Worm (Caenorhabditis elegans) whole organism, L1 larva: Measurements from ENCODE around the gene C16A11.5.

Experiments
- C16A3.4 ChIP-seq: fragments of 150-350 bp; optimal IDR thresholded peaks from 2 replicates; lab custom pipeline; 2014; ENCODE audit warnings: missing biosample characterization, missing genetic modification characterization
- C34B4.2 ChIP-seq: sonication (generic microtip); optimal IDR thresholded peaks from 2 replicates; lab custom pipeline; 2017; ENCODE audit warnings: mild to moderate bottlenecking, missing genetic modification characterization, missing compliant biosample characterization
- F16B12.6 ChIP-seq: fragments of 150-350 bp; optimal IDR thresholded peaks from 2 replicates; lab custom pipeline; 2014; ENCODE audit warnings: missing biosample characterization, missing genetic modification characterization
- Y116A8C.19 ChIP-seq: sonication (generic microtip); optimal IDR thresholded peaks from 2 replicates; lab custom pipeline; 2016; ENCODE audit warnings: missing compliant biosample characterization, missing genetic modification characterization, borderline replicate concordance
- alr-1 ChIP-seq: fragments of 200-800 bp; sonication (Bioruptor generic); optimal IDR thresholded peaks from 2 replicates; lab custom pipeline; 2018; ENCODE audit warnings: borderline replicate concordance, mild to moderate bottlenecking, missing genetic modification characterization, missing compliant biosample characterization
- aly-2 ChIP-seq: fragments of 150-350 bp; optimal IDR thresholded peaks from 2 replicates; lab custom pipeline; 2014; ENCODE audit warnings: missing biosample characterization, missing genetic modification characterization
- ama-1 ChIP-seq: fragments of 150-350 bp; optimal IDR thresholded peaks from 2 replicates; lab custom pipeline; 2014
- ceh-8 ChIP-seq: fragments of 200-800 bp; sonication (Bioruptor generic); optimal IDR thresholded peaks from 2 replicates; lab custom pipeline; 2018; ENCODE audit warnings: mild to moderate bottlenecking, missing genetic modification characterization, moderate library complexity, missing compliant biosample characterization
- efl-1 ChIP-seq, 4 experiments: fragments of 150-350 bp; optimal IDR thresholded peaks in 3 of 4; peaks in 1 of 4; 1 replicate in 1 of 4; 2 replicates in 3 of 4; lab custom pipeline; 2014; ENCODE audit warnings: missing biosample characterization in 2 of 4, missing genetic modification characterization in 2 of 4, missing genetic modification reagents in 2 of 4
- efl-3 ChIP-seq: fragments of 200-800 bp; sonication (Bioruptor generic); optimal IDR thresholded peaks from 2 replicates; lab custom pipeline; 2018; ENCODE audit warnings: mild to moderate bottlenecking, missing genetic modification characterization, missing compliant biosample characterization
- egl-13 ChIP-seq: sonication (generic microtip); optimal IDR thresholded peaks from 2 replicates; lab custom pipeline; 2016; ENCODE audit warnings: missing genotype, missing genetic modification reagents, missing genetic modification characterization, missing compliant biosample characterization
- egl-27 ChIP-seq, 2 experiments: fragments of 150-350 bp in 1 of 2; sonication (generic microtip); optimal IDR thresholded peaks; 3 replicates each; lab custom pipeline; 2017 to 2018; ENCODE audit warnings: missing biosample characterization in 2 of 2, missing genetic modification characterization in 2 of 2, missing genetic modification reagents in 2 of 2
- elt-2 ChIP-seq: sonication (generic microtip); optimal IDR thresholded peaks from 2 replicates; lab custom pipeline; 2016; ENCODE audit warnings: missing genetic modification characterization, mild to moderate bottlenecking, inconsistent platforms, missing compliant biosample characterization, missing genetic modification reagents
- elt-3 ChIP-seq, 6 experiments: fragments of 150-350 bp in 1 of 6; sonication (generic microtip); optimal IDR thresholded peaks; 2 replicates each; lab custom pipeline; 2017 to 2018; ENCODE audit warnings: missing biosample characterization in 6 of 6, missing genetic modification characterization in 6 of 6, inconsistent platforms in 1 of 6
- fkh-4 ChIP-seq: sonication (generic microtip); optimal IDR thresholded peaks from 2 replicates; lab custom pipeline; 2016; ENCODE audit warnings: missing compliant biosample characterization, missing genetic modification characterization, borderline replicate concordance
- fkh-8 ChIP-seq: sonication (generic microtip); optimal IDR thresholded peaks from 2 replicates; lab custom pipeline; 2016; ENCODE audit warnings: mild to moderate bottlenecking, missing genetic modification characterization, missing compliant biosample characterization
- fos-1 ChIP-seq: fragments of 150-350 bp; optimal IDR thresholded peaks from 2 replicates; lab custom pipeline; 2014; ENCODE audit warnings: missing biosample characterization, missing genetic modification characterization
- grh-1 ChIP-seq: fragments of 200-800 bp; sonication (Bioruptor generic); IDR thresholded peaks from 2 replicates; pipeline ENCODE4 v1.3.6; 2022; ENCODE audit warnings: missing genetic modification reagents, missing genetic modification characterization, missing compliant biosample characterization
- hlh-17 ChIP-seq: fragments of 200-800 bp; sonication (Bioruptor generic); optimal IDR thresholded peaks from 2 replicates; lab custom pipeline; 2018; ENCODE audit warnings: missing genetic modification characterization, mild to moderate bottlenecking, missing compliant biosample characterization, moderate library complexity, borderline replicate concordance
- hlh-4 ChIP-seq: sonication (generic microtip); optimal IDR thresholded peaks from 2 replicates; lab custom pipeline; 2016; ENCODE audit warnings: mild to moderate bottlenecking, missing genetic modification characterization, missing compliant biosample characterization
- jun-1 ChIP-seq: fragments of 150-350 bp; optimal IDR thresholded peaks from 2 replicates; lab custom pipeline; 2014; ENCODE audit warnings: missing biosample characterization, missing genetic modification reagents, missing genetic modification characterization
- lin-14 ChIP-seq: fragments of 200-800 bp; sonication (Bioruptor generic); optimal IDR thresholded peaks from 2 replicates; lab custom pipeline; 2018; ENCODE audit warnings: mild to moderate bottlenecking, missing genetic modification characterization, moderate library complexity, missing compliant biosample characterization
- lir-3 ChIP-seq: sonication (generic microtip); optimal IDR thresholded peaks from 2 replicates; lab custom pipeline; 2016; ENCODE audit warnings: mild to moderate bottlenecking, missing genetic modification characterization, moderate library complexity, missing compliant biosample characterization; ENCODE audit not compliant: poor library complexity
- lsy-2 ChIP-seq, 2 experiments: fragments of 150-350 bp; optimal IDR thresholded peaks; 2 replicates each; lab custom pipeline; 2014; ENCODE audit warnings: missing biosample characterization in 2 of 2, missing genetic modification characterization in 2 of 2
- mdl-1 ChIP-seq, 2 experiments: fragments of 150-350 bp; optimal IDR thresholded peaks; 2 replicates each; lab custom pipeline; 2014 to 2017; ENCODE audit warnings: missing biosample characterization in 2 of 2, missing genetic modification characterization in 2 of 2, inconsistent platforms in 1 of 2
- mef-2 ChIP-seq: fragments of 150-350 bp; optimal IDR thresholded peaks from 2 replicates; lab custom pipeline; 2014; ENCODE audit warnings: missing biosample characterization, missing genetic modification characterization
- nhr-11 ChIP-seq: fragments of 150-350 bp; optimal IDR thresholded peaks from 2 replicates; lab custom pipeline; 2014; ENCODE audit warnings: missing biosample characterization, missing genetic modification characterization
- nhr-12 ChIP-seq: sonication (generic microtip); optimal IDR thresholded peaks from 2 replicates; lab custom pipeline; 2017; ENCODE audit warnings: missing biosample characterization, missing genetic modification characterization
- nhr-20 ChIP-seq: sonication (generic microtip); optimal IDR thresholded peaks from 2 replicates; lab custom pipeline; 2016; ENCODE audit warnings: mild to moderate bottlenecking, missing genetic modification characterization, missing compliant biosample characterization
- nhr-237 ChIP-seq: fragments of 150-350 bp; optimal IDR thresholded peaks from 2 replicates; lab custom pipeline; 2014; ENCODE audit warnings: missing biosample characterization, missing genetic modification characterization
- nhr-47 ChIP-seq: sonication (generic microtip); optimal IDR thresholded peaks from 2 replicates; lab custom pipeline; 2016; ENCODE audit warnings: mild to moderate bottlenecking, missing genetic modification characterization, moderate library complexity, missing compliant biosample characterization
- nhr-77 ChIP-seq: fragments of 150-350 bp; optimal IDR thresholded peaks from 2 replicates; lab custom pipeline; 2014; ENCODE audit warnings: missing biosample characterization, missing genetic modification characterization
- nhr-84 ChIP-seq: sonication (generic microtip); optimal IDR thresholded peaks from 2 replicates; lab custom pipeline; 2017; ENCODE audit warnings: missing biosample characterization, missing genetic modification characterization
- nhr-85 ChIP-seq: sonication (generic microtip); peaks from one replicate; lab custom pipeline; 2016; ENCODE audit warnings: missing genetic modification characterization, inconsistent platforms, missing compliant biosample characterization
- nhr-90 ChIP-seq: sonication (generic microtip); optimal IDR thresholded peaks from 2 replicates; lab custom pipeline; 2016; ENCODE audit warnings: mild to moderate bottlenecking, missing genetic modification characterization, missing compliant biosample characterization; ENCODE audit not compliant: poor library complexity
- snpc-4 ChIP-seq: fragments of 150-350 bp; optimal IDR thresholded peaks from 2 replicates; lab custom pipeline; 2014; ENCODE audit warnings: missing biosample characterization, missing genetic modification characterization
- snu-23 ChIP-seq: sonication (generic microtip); optimal IDR thresholded peaks from 2 replicates; lab custom pipeline; 2016; ENCODE audit warnings: missing genetic modification characterization, missing compliant biosample characterization
- sup-37 ChIP-seq: fragments of 200-800 bp; sonication (Bioruptor generic); optimal IDR thresholded peaks from 2 replicates; lab custom pipeline; 2018; ENCODE audit warnings: mild to moderate bottlenecking, missing genetic modification characterization, missing compliant biosample characterization
- swsn-7 ChIP-seq: sonication (generic microtip); optimal IDR thresholded peaks from 2 replicates; lab custom pipeline; 2016; ENCODE audit warnings: missing genetic modification characterization, missing compliant biosample characterization
- tbx-2 ChIP-seq: sonication (generic microtip); optimal IDR thresholded peaks from 2 replicates; lab custom pipeline; 2016; ENCODE audit warnings: missing genetic modification characterization, missing compliant biosample characterization
- unc-130 ChIP-seq: fragments of 150-350 bp; optimal IDR thresholded peaks from 2 replicates; lab custom pipeline; 2017; ENCODE audit warnings: missing biosample characterization, missing genetic modification characterization, inconsistent platforms
- unc-62 ChIP-seq: fragments of 150-350 bp; optimal IDR thresholded peaks from 2 replicates; lab custom pipeline; 2014; ENCODE audit warnings: missing biosample characterization, missing genetic modification reagents, missing genetic modification characterization
- unc-86 ChIP-seq: sonication (generic microtip); optimal IDR thresholded peaks from 2 replicates; lab custom pipeline; 2016; ENCODE audit warnings: missing genetic modification characterization, missing compliant biosample characterization
- xbp-1 ChIP-seq: sonication (generic microtip); optimal IDR thresholded peaks from 2 replicates; lab custom pipeline; 2016; ENCODE audit warnings: missing genetic modification characterization, missing compliant biosample characterization
- zag-1 ChIP-seq: fragments of 150-350 bp; optimal IDR thresholded peaks from 2 replicates; lab custom pipeline; 2014; ENCODE audit warnings: missing biosample characterization, missing genetic modification characterization
- ztf-4 ChIP-seq: fragments of 150-350 bp; optimal IDR thresholded peaks from 2 replicates; lab custom pipeline; 2014; ENCODE audit warnings: missing biosample characterization, missing genetic modification characterization

Gene C16A11.5

ce11 chrII:4178838-4179237 is 44.3 kb upstream of the C16A11.5 start, which contains the start of gene R03H10.7:
Gene R03H10.7, minus strand, starts transcription at chrII:4178938.
- TF ChIP-seq nhr-85 (tag; lab: Kevin White, UChicago), result peak; percentile 7
- no peak for TF ChIP-seq tbx-2 (tag; lab: Kevin White, UChicago)
- TF ChIP-seq elt-2, result peak; percentile 13

ce11 chrII:4179897-4180296 is 43.2 kb upstream of the C16A11.5 start, which contains the start of gene R03H10.1:
Gene R03H10.1, plus strand, starts transcription at chrII:4180248.
- TF ChIP-seq grh-1 (GFP tag; lab: Robert Waterston, UW) (no peak), egl-13 (tag; lab: Kevin White, UChicago) (no peak), nhr-85 (tag; lab: Kevin White, UChicago) (peak; percentile 25), fos-1 (no peak), zag-1 (tag; lab: Kevin White, UChicago) (no peak), nhr-20 (tag; lab: Kevin White, UChicago) (no peak), efl-1 (optimal IDR thresholded peaks at IDR 0.05; lab: Kevin White, UChicago) (peak in 1 of 2 experiments; percentile 4), efl-1 (GFP tag; optimal IDR thresholded peaks at IDR 0.05 in 1 of 2; lab: Kevin White, UChicago) (no peak), aly-2 (tag; lab: Kevin White, UChicago) (no peak), hlh-4 (tag; lab: Kevin White, UChicago) (no peak), hlh-17 (GFP tag; lab: Kevin White, UChicago) (no peak), lsy-2 (tag; optimal IDR thresholded peaks at IDR 0.05; lab: Kevin White, UChicago) (peak in 1 of 2 experiments; percentile 29), ztf-4 (no peak), Y116A8C.19 (no peak), nhr-84 (tag; lab: Kevin White, UChicago) (no peak), lin-14 (GFP tag; lab: Kevin White, UChicago) (peak; percentile 60)

ce11 chrII:4182364-4182763 is 40.7 kb upstream of the C16A11.5 start, which contains the start of gene R03H10.11:
Gene R03H10.11, plus strand, starts transcription at chrII:4182664.
- TF ChIP-seq sup-37 (GFP tag; lab: Kevin White, UChicago) (no peak), C34B4.2 (tag; lab: Kevin White, UChicago) (no peak)

- no peak for TF ChIP-seq Y116A8C.19
- no peak for TF ChIP-seq fkh-4 (tag; lab: Kevin White, UChicago)
- no peak for TF ChIP-seq xbp-1 (tag; lab: Kevin White, UChicago)
- no peak for TF ChIP-seq mef-2 (tag; lab: Kevin White, UChicago)
- TF ChIP-seq nhr-77 (tag; lab: Kevin White, UChicago), result no peak
- no peak for TF ChIP-seq fkh-8 (tag; lab: Kevin White, UChicago)
- no peak for TF ChIP-seq elt-3 (tag; optimal IDR thresholded peaks at IDR 0.05; lab: Kevin White, UChicago)
- no peak for TF ChIP-seq efl-3
- no peak for TF ChIP-seq nhr-47 (tag; lab: Kevin White, UChicago)
- peak in 1 of 2 experiments; percentile 36 for TF ChIP-seq lsy-2 (tag; optimal IDR thresholded peaks at IDR 0.05; lab: Kevin White, UChicago)
- TF ChIP-seq unc-62 (GFP tag; lab: Kevin White, UChicago), result no peak
- TF ChIP-seq nhr-12 (tag; lab: Kevin White, UChicago), result no peak
- TF ChIP-seq sup-37 (GFP tag; lab: Kevin White, UChicago), result no peak
- TF ChIP-seq nhr-11 (tag; lab: Kevin White, UChicago), result no peak
- no peak for TF ChIP-seq egl-13 (tag; lab: Kevin White, UChicago)
- TF ChIP-seq alr-1, result no peak
- no peak for TF ChIP-seq nhr-90 (tag; lab: Kevin White, UChicago)
- TF ChIP-seq lin-14 (GFP tag; lab: Kevin White, UChicago), result peak; percentile 83
- TF ChIP-seq unc-130 (tag; lab: Kevin White, UChicago), result no peak
- TF ChIP-seq lir-3 (tag; lab: Kevin White, UChicago), result no peak
- TF ChIP-seq ama-1, result no peak
- no peak for TF ChIP-seq F16B12.6
- no peak for TF ChIP-seq jun-1 (tag; lab: Kevin White, UChicago)
- TF ChIP-seq ceh-8, result no peak
- TF ChIP-seq unc-86, result no peak
- TF ChIP-seq C34B4.2 (tag; lab: Kevin White, UChicago), result no peak
- no peak for TF ChIP-seq mdl-1 (tag; optimal IDR thresholded peaks at IDR 0.05; lab: Kevin White, UChicago)
- peak; percentile 32 for TF ChIP-seq snu-23 (GFP tag; lab: Kevin White, UChicago)
- no peak for TF ChIP-seq snpc-4 (tag; lab: Kevin White, UChicago)
- TF ChIP-seq C16A3.4 (tag; lab: Kevin White, UChicago), result no peak
- TF ChIP-seq nhr-237 (tag; lab: Kevin White, UChicago), result no peak
- TF ChIP-seq zag-1 (tag; lab: Kevin White, UChicago), result no peak
- peak; percentile 13 for TF ChIP-seq swsn-7
- no peak for TF ChIP-seq egl-27 (tag; optimal IDR thresholded peaks at IDR 0.05; lab: Kevin White, UChicago)
Observed at ce11 chrII:4183979-4184378, 39.1 kb upstream of the C16A11.5 start.
